Fruit fly (Drosophila melanogaster) whole organism, embryonic: ENCODE data around the gene CG8993.

Source experiments
- CG10274 ChIP-seq: fragments of 200-800 bp; sonication (Bioruptor generic); optimal IDR thresholded peaks from 3 replicates; lab custom pipeline; 2017; ENCODE audit warnings: missing biosample characterization, mild to moderate bottlenecking, missing genetic modification characterization
- CG11695 ChIP-seq: fragments of 200-800 bp; sonication (Bioruptor generic); IDR thresholded peaks from 3 replicates; pipeline ENCODE4 v1.3.6; 2022; ENCODE audit warnings: missing biosample characterization, missing genetic modification characterization
- CG15479 ChIP-seq: fragments of 200-800 bp; sonication (Bioruptor generic); optimal IDR thresholded peaks from 3 replicates; lab custom pipeline; 2019; ENCODE audit warnings: missing biosample characterization, mild to moderate bottlenecking, missing genetic modification characterization, moderate library complexity
- CG1602 ChIP-seq: fragments of 200-800 bp; sonication (Bioruptor generic); optimal IDR thresholded peaks from 3 replicates; lab custom pipeline; 2016; ENCODE audit warnings: missing biosample characterization, missing genetic modification characterization
- CG17568 ChIP-seq: fragments of 200-800 bp; sonication (Bioruptor generic); optimal IDR thresholded peaks from 2 replicates; lab custom pipeline; 2018; ENCODE audit warnings: missing biosample characterization, mild to moderate bottlenecking, missing genetic modification characterization, moderate library complexity
- CG2199 ChIP-seq: fragments of 200-800 bp; sonication (Bioruptor generic); IDR thresholded peaks from 3 replicates; pipeline ENCODE4 v1.3.6; 2022; ENCODE audit warnings: missing biosample characterization, missing genetic modification characterization
- CG2678 ChIP-seq: fragments of 200-800 bp; sonication (Bioruptor generic); optimal IDR thresholded peaks from 3 replicates; lab custom pipeline; 2019; ENCODE audit warnings: missing biosample characterization, mild to moderate bottlenecking, missing genetic modification characterization, moderate library complexity
- CG33213 ChIP-seq: fragments of 200-800 bp; sonication (Bioruptor generic); optimal IDR thresholded peaks from 3 replicates; lab custom pipeline; 2016; ENCODE audit warnings: missing biosample characterization, missing genetic modification characterization
- CG7987 ChIP-seq: fragments of 200-800 bp; sonication (Bioruptor generic); optimal IDR thresholded peaks from 2 replicates; lab custom pipeline; 2018; ENCODE audit warnings: missing biosample characterization, mild to moderate bottlenecking, missing genetic modification characterization, moderate library complexity
- CG8944 ChIP-seq: fragments of 200-800 bp; sonication (Bioruptor generic); optimal IDR thresholded peaks from 3 replicates; lab custom pipeline; 2016; ENCODE audit warnings: missing biosample characterization, missing genetic modification characterization
- Camta ChIP-seq: fragments of 200-800 bp; sonication (Bioruptor generic); optimal IDR thresholded peaks from 2 replicates; lab custom pipeline; 2016; ENCODE audit warnings: missing biosample characterization, missing genetic modification characterization
- Doc2 ChIP-seq: fragments of 200-800 bp; sonication (Bioruptor generic); IDR thresholded peaks from 2 replicates; pipeline ENCODE4 v1.3.6; 2022; ENCODE audit warnings: missing biosample characterization, missing genetic modification characterization
- Fer1 ChIP-seq: fragments of 200-800 bp; sonication (Bioruptor generic); optimal IDR thresholded peaks from 2 replicates; lab custom pipeline; 2017; ENCODE audit warnings: missing biosample characterization, mild to moderate bottlenecking, missing genetic modification characterization
- H15 ChIP-seq: fragments of 200-800 bp; sonication (Bioruptor generic); IDR thresholded peaks from 3 replicates; pipeline ENCODE4 v1.3.6; 2022; ENCODE audit warnings: missing biosample characterization, missing genetic modification characterization
- HHEX ChIP-seq: fragments of 200-800 bp; sonication (Bioruptor generic); optimal IDR thresholded peaks from 3 replicates; lab custom pipeline; 2017; ENCODE audit warnings: missing biosample characterization, mild to moderate bottlenecking, missing genetic modification characterization, missing genetic modification reagents
- Hr78 ChIP-seq, 2 experiments: fragments of 200-800 bp in 1 of 2; fragments of >200 bp in 1 of 2; sonication (Bioruptor generic) in 1 of 2; optimal IDR thresholded peaks; 2 replicates each; lab custom pipeline; 2017 to 2019; ENCODE audit warnings: missing biosample characterization in 2 of 2, missing genetic modification characterization in 2 of 2, mild to moderate bottlenecking in 1 of 2, moderate library complexity in 1 of 2
- Med ChIP-seq: fragments of 200-800 bp; sonication (Bioruptor generic); peaks from one replicate; lab custom pipeline; 2016; ENCODE audit warnings: missing biosample characterization, missing genetic modification characterization, mild to moderate bottlenecking, inconsistent platforms, moderate library complexity
- NFAT ChIP-seq: fragments of 200-800 bp; sonication (Bioruptor generic); IDR thresholded peaks from 2 replicates; pipeline ENCODE4 v1.3.6; 2022; ENCODE audit warnings: missing biosample characterization, missing genetic modification characterization
- Pdp1 ChIP-seq, 2 experiments: fragments of 200-800 bp; sonication (Bioruptor generic); optimal IDR thresholded peaks; 3 replicates each; lab custom pipeline; 2016; ENCODE audit warnings: missing biosample characterization in 2 of 2, missing genetic modification characterization in 2 of 2, mild to moderate bottlenecking in 1 of 2, moderate library complexity in 1 of 2
- Stat92E ChIP-seq, 3 experiments: fragments of >200 bp in 2 of 3; fragments of 200-800 bp in 1 of 3; sonication (Bioruptor generic) in 1 of 3; optimal IDR thresholded peaks; 2 replicates each; lab custom pipeline; 2017 to 2019; ENCODE audit warnings: missing biosample characterization in 3 of 3, missing genetic modification characterization in 3 of 3, mild to moderate bottlenecking in 1 of 3, moderate library complexity in 1 of 3
- TFAM ChIP-seq: fragments of 200-800 bp; sonication (Bioruptor generic); optimal IDR thresholded peaks from 2 replicates; lab custom pipeline; 2017; ENCODE audit warnings: missing biosample characterization, missing genetic modification characterization, inconsistent platforms
- Vsx1 ChIP-seq: fragments of 200-800 bp; sonication (Bioruptor generic); optimal IDR thresholded peaks from 2 replicates; lab custom pipeline; 2017; ENCODE audit warnings: missing biosample characterization, mild to moderate bottlenecking, missing genetic modification characterization, missing genetic modification reagents
- abd-A ChIP-seq: fragments of 200-800 bp; sonication (Bioruptor generic); optimal IDR thresholded peaks from 3 replicates; lab custom pipeline; 2019; ENCODE audit warnings: missing biosample characterization, mild to moderate bottlenecking, missing genetic modification characterization, moderate library complexity
- chif ChIP-seq, 2 experiments: fragments of 200-800 bp; sonication (Bioruptor generic); optimal IDR thresholded peaks; 3 replicates each; lab custom pipeline; 2016; ENCODE audit warnings: missing biosample characterization in 2 of 2, missing genetic modification characterization in 2 of 2
- da ChIP-seq: fragments of 200-800 bp; sonication (Bioruptor generic); optimal IDR thresholded peaks from 2 replicates; lab custom pipeline; 2016; ENCODE audit warnings: missing biosample characterization, missing genetic modification characterization
- eyg ChIP-seq: fragments of 200-800 bp; sonication (Bioruptor generic); optimal IDR thresholded peaks from 3 replicates; lab custom pipeline; 2016; ENCODE audit warnings: missing biosample characterization, missing genetic modification characterization
- gcm ChIP-seq: fragments of 200-800 bp; sonication (Bioruptor generic); optimal IDR thresholded peaks from 2 replicates; lab custom pipeline; 2019; ENCODE audit warnings: missing biosample characterization, mild to moderate bottlenecking, missing genetic modification characterization, moderate library complexity
- gsb-n ChIP-seq: fragments of 200-800 bp; sonication (Bioruptor generic); optimal IDR thresholded peaks from 3 replicates; lab custom pipeline; 2018; ENCODE audit warnings: missing biosample characterization, mild to moderate bottlenecking, missing genetic modification characterization
- inv ChIP-seq: fragments of 200-800 bp; sonication (Bioruptor generic); IDR thresholded peaks from 2 replicates; pipeline ENCODE4 v1.3.6; 2022; ENCODE audit warnings: missing biosample characterization, missing genetic modification characterization; ENCODE audit not compliant: partially characterized antibody
- lab ChIP-seq: fragments of 200-800 bp; sonication (Bioruptor generic); optimal IDR thresholded peaks from 3 replicates; lab custom pipeline; 2017; ENCODE audit warnings: missing biosample characterization, missing genetic modification characterization, mild to moderate bottlenecking, moderate library complexity, missing genetic modification reagents
- lilli ChIP-seq: fragments of 200-800 bp; sonication (Bioruptor generic); optimal IDR thresholded peaks from 3 replicates; lab custom pipeline; 2016; ENCODE audit warnings: missing biosample characterization, missing genetic modification characterization
- nerfin-2 ChIP-seq: fragments of 200-800 bp; sonication (Bioruptor generic); IDR thresholded peaks from 2 replicates; pipeline ENCODE4 v1.3.6; 2022; ENCODE audit warnings: missing biosample characterization, missing genetic modification characterization; ENCODE audit not compliant: partially characterized antibody
- prd ChIP-seq, 3 experiments: fragments of >200 bp in 2 of 3; fragments of 200-800 bp in 1 of 3; sonication (Bioruptor generic) in 1 of 3; optimal IDR thresholded peaks in 2 of 3; IDR thresholded peaks in 1 of 3; 2 replicates in 2 of 3; 3 replicates in 1 of 3; pipeline versions ENCODE4 v1.3.6 to Lab custom; 2017 to 2022; ENCODE audit warnings: missing biosample characterization in 1 of 3, missing genetic modification characterization in 1 of 3
- sd ChIP-seq: fragments of 200-800 bp; sonication (Bioruptor generic); optimal IDR thresholded peaks from 3 replicates; lab custom pipeline; 2018; ENCODE audit warnings: missing biosample characterization, mild to moderate bottlenecking, missing genetic modification characterization, moderate library complexity
- sens ChIP-seq: fragments of 200-800 bp; sonication (Bioruptor generic); peaks from one replicate; lab custom pipeline; 2016; ENCODE audit warnings: missing biosample characterization, missing genetic modification characterization
- sna ChIP-seq: fragments of 200-800 bp; sonication (Bioruptor generic); IDR thresholded peaks from 2 replicates; pipeline ENCODE4 v1.3.6; 2022; ENCODE audit warnings: missing biosample characterization, missing genetic modification characterization; ENCODE audit not compliant: partially characterized antibody
- sqz ChIP-seq: fragments of 200-800 bp; sonication (Bioruptor generic); optimal IDR thresholded peaks from 3 replicates; lab custom pipeline; 2018; ENCODE audit warnings: missing biosample characterization, mild to moderate bottlenecking, missing genetic modification characterization

Gene CG8993

dm6 chr3L:2387816-2388215, 15.8 kb downstream of the CG8993 start (continued):
- no peak for TF ChIP-seq CG8944 (GFP tag; lab: Kevin White, UChicago)
- TF ChIP-seq CG33213 (GFP tag; lab: Kevin White, UChicago): no peak
- TF ChIP-seq CG15479 (GFP tag; lab: Kevin White, UChicago): no peak
- TF ChIP-seq CG7987 (GFP tag; lab: Kevin White, UChicago): no peak
- TF ChIP-seq CG17568 (GFP tag; lab: Kevin White, UChicago): peak; percentile 54
- TF ChIP-seq CG2678 (tag; lab: Kevin White, UChicago): peak; percentile 13
- TF ChIP-seq sna (GFP tag; lab: Robert Waterston, UW): no peak
- TF ChIP-seq CG11695 (GFP tag; lab: Robert Waterston, UW): no peak
- TF ChIP-seq Camta (GFP tag; lab: Kevin White, UChicago): no peak
- no peak for TF ChIP-seq eyg
- TF ChIP-seq chif (GFP tag; optimal IDR thresholded peaks at IDR 0.05; lab: Kevin White, UChicago): no peak
- TF ChIP-seq Doc2 (GFP tag; lab: Robert Waterston, UW): no peak
- no peak for TF ChIP-seq nerfin-2 (GFP tag; lab: Robert Waterston, UW)
- no peak for TF ChIP-seq TFAM
- no peak for TF ChIP-seq H15 (GFP tag; lab: Robert Waterston, UW)
- TF ChIP-seq lab (GFP tag; lab: Kevin White, UChicago): peak; percentile 25
- TF ChIP-seq da (GFP tag; lab: Kevin White, UChicago): no peak
- TF ChIP-seq Fer1 (GFP tag; lab: Kevin White, UChicago): peak; percentile 22
- no peak for TF ChIP-seq CG10274 (GFP tag; lab: Kevin White, UChicago)
- TF ChIP-seq, all 482 proteins: peak for 47

dm6 chr3L:2388683-2389315, 16.8 kb downstream of the CG8993 start, which contains the start of gene Mzt1:
Gene Mzt1, plus strand, starts transcription at chr3L:2389265.
- TF ChIP-seq sqz (GFP tag; lab: Kevin White, UChicago): peak; percentile 18
- peak; percentile 31 for TF ChIP-seq Vsx1 (GFP tag; lab: Kevin White, UChicago)
- TF ChIP-seq CG1602: no peak
- peak in 1 of 2 experiments; percentile 5 for TF ChIP-seq Pdp1 (GFP tag; optimal IDR thresholded peaks at IDR 0.05; lab: Kevin White, UChicago)
- no peak for TF ChIP-seq lilli (GFP tag; lab: Kevin White, UChicago)
- peak; percentile 18 for TF ChIP-seq gcm (GFP tag; lab: Kevin White, UChicago)
- peak; percentile 10 for TF ChIP-seq sd (tag; lab: Kevin White, UChicago)
- TF ChIP-seq sens (GFP tag; lab: Kevin White, UChicago): peak; percentile 59
- no peak for TF ChIP-seq inv
- TF ChIP-seq NFAT (GFP tag; lab: Robert Waterston, UW): no peak
- TF ChIP-seq Stat92E (GFP tag; optimal IDR thresholded peaks at IDR 0.05; lab: Kevin White, UChicago): no peak
- peak; percentile 7 for TF ChIP-seq gsb-n
- peak; percentile 50 for TF ChIP-seq Med (GFP tag; lab: Kevin White, UChicago)
- peak; percentile 57 for TF ChIP-seq abd-A (tag; lab: Kevin White, UChicago)
- no peak for TF ChIP-seq prd (optimal IDR thresholded peaks at IDR 0.05; lab: Kevin White, UChicago)
- 0 out of 3 replicates have a peak, but pooled peaks have one; percentile 10 for TF ChIP-seq prd (GFP tag; IDR thresholded peaks at IDR 0.05; lab: Robert Waterston, UW)
- peak; percentile 72; the same call in 1 of the 3 replicates for TF ChIP-seq CG2199 (GFP tag; lab: Robert Waterston, UW)
- TF ChIP-seq Hr78 (GFP tag; optimal IDR thresholded peaks at IDR 0.05; lab: Kevin White, UChicago): peak in 1 of 2 experiments; percentile 88
- no peak for TF ChIP-seq HHEX (GFP tag; lab: Kevin White, UChicago)
- no peak for TF ChIP-seq TFAM
